Worm (Caenorhabditis elegans): ENCODE results near the gene C14C10.5.

The C14C10.5 gene

DNA sequence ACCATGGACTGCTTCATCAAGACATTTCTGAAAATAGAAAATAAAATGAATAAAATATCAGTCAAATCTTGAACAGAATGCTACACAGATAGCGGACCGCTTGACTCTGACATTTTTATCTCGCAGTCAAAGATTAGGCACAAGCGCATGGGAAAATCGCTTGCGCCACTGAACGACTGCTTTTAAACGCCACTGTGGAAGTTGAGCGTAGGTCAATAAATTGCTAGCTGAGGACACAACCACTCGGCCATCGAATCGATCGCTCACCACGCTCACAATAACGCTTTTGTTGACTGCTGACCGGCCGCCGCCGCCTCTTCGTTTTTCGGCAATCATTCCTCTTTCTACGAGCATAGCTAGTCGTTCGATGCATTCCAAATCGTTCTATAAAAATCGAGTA lies 3.2 kb upstream of the C14C10.5 start:
- TF ChIP-seq ceh-14 (tag; optimal IDR thresholded peaks at IDR 0.05) (peak; percentile 68), dve-1 (tag; optimal IDR thresholded peaks at IDR 0.05) (peak; percentile 52), K02D7.2 (tag; optimal IDR thresholded peaks at IDR 0.05) (peak; percentile 40), ceh-30 (tag; optimal IDR thresholded peaks at IDR 0.05) (no peak), unc-3 (GFP tag; conservative IDR thresholded peaks at IDR 0.05) (peak; percentile 38; the same call in 1 of the 2 replicates), unc-3 (tag; optimal IDR thresholded peaks at IDR 0.05) (peak; percentile 2), sox-2 (GFP tag; IDR thresholded peaks at IDR 0.05) (no peak), dmd-4 (tag; optimal IDR thresholded peaks at IDR 0.05; ENCODE audit: borderline replicate concordance) (no peak), rnt-1 (tag; optimal IDR thresholded peaks at IDR 0.05) (peak; percentile 64), unc-55 (GFP tag; optimal IDR thresholded peaks at IDR 0.05) (no peak), mec-3 (tag; optimal IDR thresholded peaks at IDR 0.05; ENCODE audit: borderline replicate concordance) (no peak), ama-1 (optimal IDR thresholded peaks at IDR 0.05) (no peak), elt-2 (tag; optimal IDR thresholded peaks at IDR 0.05) (peak; percentile 89), ceh-24 (tag; optimal IDR thresholded peaks at IDR 0.05) (no peak), madf-2 (tag; optimal IDR thresholded peaks at IDR 0.05) (peak; percentile 24), F13H6.1 (tag; optimal IDR thresholded peaks at IDR 0.05) (peak; percentile 29), pax-1 (tag; optimal IDR thresholded peaks at IDR 0.05) (no peak), hlh-6 (tag; optimal IDR thresholded peaks at IDR 0.05) (peak; percentile 82), ceh-19 (GFP tag; optimal IDR thresholded peaks at IDR 0.05) (peak; percentile 54), ceh-31 (tag; optimal IDR thresholded peaks at IDR 0.05) (peak; percentile 54), tbx-7 (tag; optimal IDR thresholded peaks at IDR 0.05) (peak; percentile 38), elt-4 (tag; optimal IDR thresholded peaks at IDR 0.05) (no peak), ceh-48 (tag; optimal IDR thresholded peaks at IDR 0.05) (peak; percentile 66), nhr-232 (tag; optimal IDR thresholded peaks at IDR 0.05) (peak; percentile 51), K09A11.1 (tag; optimal IDR thresholded peaks at IDR 0.05; ENCODE audit: insufficient read depth) (no peak), fkh-6 (tag; optimal IDR thresholded peaks at IDR 0.05) (peak; percentile 53), ttx-3 (tag; optimal IDR thresholded peaks at IDR 0.05) (no peak), ceh-9 (tag; optimal IDR thresholded peaks at IDR 0.05) (no peak), odd-2 (tag; optimal IDR thresholded peaks at IDR 0.05) (peak; percentile 37), sox-4 (tag; optimal IDR thresholded peaks at IDR 0.05) (peak; percentile 64), hlh-8 (tag; optimal IDR thresholded peaks at IDR 0.05) (peak; percentile 31), ceh-6 (GFP tag; optimal IDR thresholded peaks at IDR 0.05) (peak; percentile 63), ceh-45 (GFP tag; IDR thresholded peaks at IDR 0.05) (no peak), nhr-11 (tag; optimal IDR thresholded peaks at IDR 0.05) (no peak), hlh-13 (GFP tag; optimal IDR thresholded peaks at IDR 0.05) (peak; percentile 58), tbx-2 (tag; optimal IDR thresholded peaks at IDR 0.05) (peak; percentile 55), ets-4 (tag; optimal IDR thresholded peaks at IDR 0.05) (no peak), unc-42 (tag; optimal IDR thresholded peaks at IDR 0.05) (no peak), pha-4 (tag; optimal IDR thresholded peaks at IDR 0.05) (no peak), npax-4 (tag; optimal IDR thresholded peaks at IDR 0.05) (peak; percentile 23), T23F11.4 (GFP tag; optimal IDR thresholded peaks at IDR 0.05) (no peak), pha-2 (tag; optimal IDR thresholded peaks at IDR 0.05) (peak; percentile 72), C08G9.2 (tag; optimal IDR thresholded peaks at IDR 0.05) (peak; percentile 67), ref-2 (tag; optimal IDR thresholded peaks at IDR 0.05) (peak; percentile 70), ceh-34 (tag; optimal IDR thresholded peaks at IDR 0.05) (peak; percentile 78), eyg-1 (tag; optimal IDR thresholded peaks at IDR 0.05) (peak; percentile 60), ceh-18 (tag; optimal IDR thresholded peaks at IDR 0.05) (peak; percentile 56), fax-1 (tag; optimal IDR thresholded peaks at IDR 0.05) (peak; percentile 46), ceh-22 (tag; optimal IDR thresholded peaks at IDR 0.05) (no peak), syd-9 (tag; optimal IDR thresholded peaks at IDR 0.05) (peak; percentile 63), gmeb-2 (tag; optimal IDR thresholded peaks at IDR 0.05) (peak; percentile 64), ceh-2 (tag; optimal IDR thresholded peaks at IDR 0.05) (peak; percentile 72), unc-86 (tag; optimal IDR thresholded peaks at IDR 0.05) (peak; percentile 37), C38D4.7 (GFP tag; optimal IDR thresholded peaks at IDR 0.05) (peak; percentile 35)

Measured in whole organism, late embryonic.